Fruit fly (Drosophila melanogaster): ENCODE measurements around the gene CG13318.

Gene CG13318

dm6 chr3R:8792463-8793175 is 20.1 kb upstream of the CG13318 start:
- TF ChIP-seq h (optimal IDR thresholded peaks at IDR 0.05) (no peak), Myc (optimal IDR thresholded peaks at IDR 0.05) (no peak), ttk (optimal IDR thresholded peaks at IDR 0.05) (no peak), Sin3A (optimal IDR thresholded peaks at IDR 0.05) (no peak), insv (optimal IDR thresholded peaks at IDR 0.05) (no peak), psq (optimal IDR thresholded peaks at IDR 0.05) (no peak)

- no peak for TF ChIP-seq Myc (optimal IDR thresholded peaks at IDR 0.05)
- TF ChIP-seq Sin3A (optimal IDR thresholded peaks at IDR 0.05), result no peak
- no peak for TF ChIP-seq h (optimal IDR thresholded peaks at IDR 0.05)
- TF ChIP-seq ttk (optimal IDR thresholded peaks at IDR 0.05), result no peak
- no peak for TF ChIP-seq insv (optimal IDR thresholded peaks at IDR 0.05)
- no peak for TF ChIP-seq psq (optimal IDR thresholded peaks at IDR 0.05)
Measured at dm6 chr3R:8788722-8789400, 16.4 kb upstream of the CG13318 start.

- TF ChIP-seq Myc (optimal IDR thresholded peaks at IDR 0.05) (no peak), h (optimal IDR thresholded peaks at IDR 0.05) (no peak), Sin3A (optimal IDR thresholded peaks at IDR 0.05) (no peak), psq (optimal IDR thresholded peaks at IDR 0.05) (no peak), insv (optimal IDR thresholded peaks at IDR 0.05) (no peak), ttk (optimal IDR thresholded peaks at IDR 0.05) (no peak)
Measured at dm6 chr3R:8787538-8788282, 15.2 kb upstream of the CG13318 start.

- TF ChIP-seq psq (optimal IDR thresholded peaks at IDR 0.05) (no peak), h (optimal IDR thresholded peaks at IDR 0.05) (no peak), Sin3A (optimal IDR thresholded peaks at IDR 0.05) (no peak), Myc (optimal IDR thresholded peaks at IDR 0.05) (no peak), insv (optimal IDR thresholded peaks at IDR 0.05) (no peak), ttk (optimal IDR thresholded peaks at IDR 0.05) (no peak)
Measured at dm6 chr3R:8785451-8785850, 13.0 kb upstream of the CG13318 start.

dm6 chr3R:8784788-8785187 is 12.3 kb upstream of the CG13318 start:
- no peak for TF ChIP-seq insv (optimal IDR thresholded peaks at IDR 0.05)
- TF ChIP-seq Sin3A (optimal IDR thresholded peaks at IDR 0.05), result no peak
- no peak for TF ChIP-seq Myc (optimal IDR thresholded peaks at IDR 0.05)
- TF ChIP-seq psq (optimal IDR thresholded peaks at IDR 0.05), result no peak
- no peak for TF ChIP-seq h (optimal IDR thresholded peaks at IDR 0.05)

dm6 chr3R:8780689-8781088 is 8.2 kb upstream of the CG13318 start, which contains the start of gene CG33189:
Gene CG33189, minus strand, starts transcription at chr3R:8780789.
- TF ChIP-seq Myc (optimal IDR thresholded peaks at IDR 0.05) (no peak), h (optimal IDR thresholded peaks at IDR 0.05) (no peak)

dm6 chr3R:8779823-8780222 is 7.3 kb upstream of the CG13318 start, which contains the start of gene CG33191:
Gene CG33191, minus strand, starts transcription at chr3R:8779923.
- TF ChIP-seq ttk (optimal IDR thresholded peaks at IDR 0.05) (no peak), h (optimal IDR thresholded peaks at IDR 0.05) (no peak), psq (optimal IDR thresholded peaks at IDR 0.05) (no peak), insv (optimal IDR thresholded peaks at IDR 0.05) (no peak), Sin3A (optimal IDR thresholded peaks at IDR 0.05) (no peak), Myc (optimal IDR thresholded peaks at IDR 0.05) (no peak)

- TF ChIP-seq psq (optimal IDR thresholded peaks at IDR 0.05), result no peak
- no peak for TF ChIP-seq Myc (optimal IDR thresholded peaks at IDR 0.05)
- no peak for TF ChIP-seq Sin3A (optimal IDR thresholded peaks at IDR 0.05)
- TF ChIP-seq ttk (optimal IDR thresholded peaks at IDR 0.05), result no peak
- no peak for TF ChIP-seq insv (optimal IDR thresholded peaks at IDR 0.05)
- TF ChIP-seq h (optimal IDR thresholded peaks at IDR 0.05), result no peak
Measured at dm6 chr3R:8773135-8773534, 644 bp upstream of the CG13318 start, which contains the start of gene CG34301. Gene CG34301, plus strand, starts transcription at chr3R:8773435.

- no peak for TF ChIP-seq ttk (optimal IDR thresholded peaks at IDR 0.05)
- no peak for TF ChIP-seq Myc (optimal IDR thresholded peaks at IDR 0.05)
- no peak for TF ChIP-seq psq (optimal IDR thresholded peaks at IDR 0.05)
- no peak for TF ChIP-seq Sin3A (optimal IDR thresholded peaks at IDR 0.05)
- TF ChIP-seq insv (optimal IDR thresholded peaks at IDR 0.05), result no peak
- no peak for TF ChIP-seq h (optimal IDR thresholded peaks at IDR 0.05)
Measured at dm6 chr3R:8769094-8769493, 3.4 kb downstream of the CG13318 start, which contains the start of gene CG8236. Gene CG8236, plus strand, starts transcription at chr3R:8769394.

dm6 chr3R:8767998-8768397 is 4.5 kb downstream of the CG13318 start, which contains the start of the genes CG34135 and CG11768:
Gene CG34135, minus strand, starts transcription at chr3R:8768191.
Gene CG11768, minus strand, starts transcription at chr3R:8768200.
- TF ChIP-seq Myc (optimal IDR thresholded peaks at IDR 0.05), result no peak
- TF ChIP-seq Sin3A (optimal IDR thresholded peaks at IDR 0.05), result no peak
- no peak for TF ChIP-seq h (optimal IDR thresholded peaks at IDR 0.05)
- TF ChIP-seq insv (optimal IDR thresholded peaks at IDR 0.05), result no peak
- no peak for TF ChIP-seq psq (optimal IDR thresholded peaks at IDR 0.05)
- TF ChIP-seq ttk (optimal IDR thresholded peaks at IDR 0.05), result no peak

dm6 chr3R:8748776-8749126 is 23.7 kb downstream of the CG13318 start:
- no peak for TF ChIP-seq Myc (optimal IDR thresholded peaks at IDR 0.05)
- TF ChIP-seq insv (optimal IDR thresholded peaks at IDR 0.05), result no peak
- TF ChIP-seq psq (optimal IDR thresholded peaks at IDR 0.05), result no peak
- no peak for TF ChIP-seq Sin3A (optimal IDR thresholded peaks at IDR 0.05)
- TF ChIP-seq h (optimal IDR thresholded peaks at IDR 0.05), result no peak
- no peak for TF ChIP-seq ttk (optimal IDR thresholded peaks at IDR 0.05)
